Fruit fly (Drosophila melanogaster): ENCODE results near the gene Bx42.

The Bx42 gene

DNA sequence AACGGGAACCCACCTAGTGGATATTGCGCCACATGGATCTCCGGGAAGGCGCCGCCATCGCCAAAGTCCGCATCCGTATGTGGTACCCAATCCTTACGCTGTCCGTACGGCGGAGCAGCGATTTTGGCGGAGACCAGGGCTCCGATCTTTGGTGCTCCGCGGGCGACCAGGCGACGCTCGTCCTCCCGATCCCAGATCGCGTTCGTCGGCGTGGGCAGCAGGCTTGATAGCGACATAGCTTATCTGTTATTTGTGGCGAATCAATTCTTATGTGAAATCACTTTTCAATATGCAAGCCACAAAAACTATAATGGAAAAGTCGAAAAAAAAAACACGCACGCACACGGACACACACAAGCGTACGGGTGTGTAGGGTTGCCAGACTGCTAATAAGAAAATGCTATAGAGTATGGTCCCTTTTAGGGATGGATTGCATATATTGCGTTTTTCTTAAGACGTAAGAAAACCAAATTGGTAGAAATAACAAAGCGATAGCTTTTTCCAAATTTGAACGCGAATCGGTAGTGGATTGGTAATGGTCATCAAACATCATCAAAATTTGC lies at the start of gene Bx42:
Gene Bx42, minus strand, starts transcription at position 393 of the 563 bp plus-strand sequence.
- no peak for TF ChIP-seq noc (tag; optimal IDR thresholded peaks at IDR 0.05)

DNA sequence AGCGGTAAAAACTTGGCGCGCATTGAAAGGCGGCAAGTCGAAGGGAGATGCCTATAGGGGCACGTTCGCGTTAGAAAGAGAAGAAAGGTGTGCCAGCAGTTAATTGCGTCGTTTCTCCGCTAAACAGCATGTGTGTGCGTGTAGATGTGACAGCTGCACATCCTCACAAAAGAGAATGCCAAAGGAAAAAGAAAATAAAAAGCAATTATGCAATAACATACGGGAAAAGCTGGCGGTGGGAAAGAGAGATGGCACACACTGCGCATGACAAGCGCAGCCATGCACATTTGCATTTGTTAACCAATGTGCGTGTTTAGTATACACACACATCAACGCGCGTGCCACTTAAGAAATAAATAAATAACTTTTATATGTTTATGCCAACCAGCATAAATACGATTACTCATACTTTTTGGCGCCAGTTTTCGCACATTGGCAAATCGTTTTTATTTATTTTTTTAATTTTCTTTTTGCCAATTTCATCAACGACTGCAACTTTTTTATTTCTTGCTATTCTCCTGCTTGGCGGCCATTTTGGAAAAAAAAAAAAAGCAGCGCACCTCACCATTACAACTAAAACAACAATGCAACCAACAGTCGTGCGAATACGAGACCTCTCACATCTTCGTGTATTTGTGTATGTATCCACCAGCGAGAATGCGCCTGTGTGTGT lies 49.4 kb upstream of the Bx42 start:
- no peak for TF ChIP-seq noc (tag; optimal IDR thresholded peaks at IDR 0.05)

DNA sequence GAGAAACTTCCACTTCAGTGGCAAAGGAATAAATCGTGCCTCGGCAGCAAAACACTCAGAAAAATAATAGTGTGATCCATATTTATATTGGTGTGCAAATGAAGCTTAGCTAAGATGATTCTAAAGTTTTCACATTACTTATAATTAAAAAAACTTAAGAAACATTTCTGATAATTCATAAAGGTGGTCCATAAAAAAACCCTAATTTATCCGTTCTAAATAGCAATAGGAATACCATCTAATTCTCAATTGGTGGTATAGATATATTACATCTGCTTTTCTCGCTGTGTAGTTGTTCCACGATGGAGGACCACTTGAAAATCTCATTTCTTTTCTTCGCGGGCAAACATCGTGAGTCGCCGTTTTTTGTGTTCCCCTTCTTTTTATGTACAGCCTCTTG lies 48.7 kb upstream of the Bx42 start:
- TF ChIP-seq noc (tag; optimal IDR thresholded peaks at IDR 0.05): peak; percentile 26

DNA sequence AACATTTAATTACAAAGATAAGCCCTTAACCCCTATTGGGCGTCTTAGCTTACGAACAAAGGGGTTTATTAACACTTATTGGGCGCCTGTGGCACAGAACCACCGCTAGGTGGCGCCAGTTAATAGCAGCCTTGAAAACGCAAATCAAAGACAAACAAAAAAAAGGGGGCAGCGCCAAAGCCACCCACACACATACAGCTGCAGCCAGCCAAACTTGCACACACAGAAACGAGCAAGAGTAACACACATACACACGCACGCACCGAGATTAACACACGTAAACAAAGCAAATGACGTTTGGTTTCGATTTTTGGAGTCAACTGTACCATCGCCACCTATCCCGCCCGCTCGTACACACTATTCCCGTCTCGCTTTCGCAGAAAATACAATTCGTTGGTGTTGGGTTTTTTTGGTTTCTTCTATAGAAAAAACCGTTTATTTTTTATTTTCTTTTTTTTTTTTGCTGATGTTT lies 45.8 kb upstream of the Bx42 start:
- peak; percentile 51 for TF ChIP-seq noc (tag; optimal IDR thresholded peaks at IDR 0.05)

DNA sequence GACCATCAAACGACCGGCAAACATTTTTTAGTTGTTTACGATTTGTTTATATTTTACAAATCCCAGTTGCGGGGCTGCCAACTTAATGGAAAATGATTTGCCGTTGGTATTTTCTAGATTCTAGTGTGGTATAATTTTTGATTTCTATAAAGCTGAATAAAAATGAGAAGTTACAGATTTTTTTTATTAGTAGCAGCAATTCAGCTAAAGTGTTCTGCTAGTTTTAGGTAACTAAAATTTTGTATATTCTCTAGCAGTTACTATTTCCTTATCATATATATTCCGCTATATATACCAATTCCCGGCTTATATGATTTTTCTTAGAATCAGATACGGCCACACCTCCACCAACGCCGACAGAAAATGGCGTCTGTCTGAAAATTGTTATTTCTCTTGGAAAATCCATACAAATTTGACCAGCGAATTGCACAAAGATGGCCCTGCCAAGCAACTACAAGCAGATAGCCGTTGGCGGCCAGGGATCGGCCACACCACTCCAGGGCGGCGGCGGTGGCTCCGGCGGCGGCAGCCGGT lies 42.7 kb upstream of the Bx42 start, which contains the start of the genes fh and Bap111:
Gene fh, minus strand, starts transcription at position 83 of the 534 bp plus-strand sequence.
Gene Bap111, plus strand, starts transcription at position 321 of the 534 bp plus-strand sequence.
- no peak for TF ChIP-seq noc (tag; optimal IDR thresholded peaks at IDR 0.05)

DNA sequence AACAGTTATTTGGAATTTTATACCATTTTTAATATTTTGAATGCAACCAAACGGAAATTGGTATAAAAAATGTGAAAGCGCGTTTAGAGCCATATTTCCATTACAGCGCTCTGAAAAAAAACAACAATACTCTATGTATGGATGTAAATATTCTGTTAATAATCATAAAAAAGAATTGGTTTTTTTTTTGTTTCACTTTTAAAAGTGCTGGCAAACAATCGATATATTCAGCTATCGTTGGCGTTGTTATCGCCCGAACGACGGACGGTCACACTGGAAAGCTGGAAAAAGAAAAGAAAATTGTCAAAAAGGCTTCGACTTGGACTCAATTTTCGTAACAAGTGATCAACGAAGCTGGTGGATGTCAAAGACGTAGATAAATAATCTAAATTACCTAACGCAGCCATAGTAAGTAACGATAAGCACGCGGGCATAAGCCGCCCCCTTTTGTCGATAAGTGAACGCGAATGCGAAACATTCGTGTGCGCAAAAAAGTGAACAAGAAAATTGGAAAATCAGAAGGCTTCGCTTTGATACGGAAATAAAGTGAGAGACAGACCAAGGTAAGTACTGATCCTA lies 35.9 kb upstream of the Bx42 start, which contains the start of gene CG7065:
Gene CG7065, plus strand, starts transcription at position 270 of the 579 bp plus-strand sequence.
- TF ChIP-seq noc (tag; optimal IDR thresholded peaks at IDR 0.05): no peak

DNA sequence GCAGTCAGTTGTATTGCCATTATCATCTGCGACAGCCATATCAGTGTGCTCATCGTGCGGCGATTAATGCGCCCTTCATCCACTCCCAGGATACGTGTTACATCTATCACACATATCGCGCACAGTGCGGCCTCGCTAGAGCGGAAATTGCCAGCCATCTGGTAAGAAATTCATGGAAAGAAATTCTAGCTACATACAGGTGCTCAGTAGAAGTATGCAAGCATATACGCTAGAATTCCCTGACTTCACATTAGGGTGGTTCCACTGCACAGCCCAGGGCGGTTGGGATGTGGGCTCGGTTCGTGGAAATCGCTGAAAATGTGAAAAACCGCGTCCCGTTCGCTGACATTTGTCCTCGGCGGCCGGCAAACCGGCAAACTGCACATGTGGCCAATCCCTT lies 34.8 kb upstream of the Bx42 start:
- no peak for TF ChIP-seq noc (tag; optimal IDR thresholded peaks at IDR 0.05)

DNA sequence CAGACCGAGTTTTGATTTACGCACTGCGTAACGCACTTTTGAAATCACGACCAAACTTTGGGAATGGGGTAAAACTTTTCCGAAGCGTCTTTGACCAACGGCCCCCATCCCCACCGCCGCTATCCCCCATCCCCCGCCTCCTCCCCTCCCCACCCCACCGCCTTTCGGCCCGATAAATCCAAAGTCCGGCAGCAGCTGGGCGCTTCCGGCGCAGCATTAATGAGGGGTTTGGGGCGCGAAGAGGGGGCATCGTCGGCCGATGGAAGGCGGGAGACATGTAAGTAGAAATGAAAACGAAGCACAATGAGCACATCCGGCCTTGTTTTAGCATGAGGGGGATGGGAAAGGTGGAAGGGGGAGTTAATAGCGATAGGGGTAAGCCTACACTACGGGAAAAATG lies 32.7 kb upstream of the Bx42 start:
- no peak for TF ChIP-seq noc (tag; optimal IDR thresholded peaks at IDR 0.05)

DNA sequence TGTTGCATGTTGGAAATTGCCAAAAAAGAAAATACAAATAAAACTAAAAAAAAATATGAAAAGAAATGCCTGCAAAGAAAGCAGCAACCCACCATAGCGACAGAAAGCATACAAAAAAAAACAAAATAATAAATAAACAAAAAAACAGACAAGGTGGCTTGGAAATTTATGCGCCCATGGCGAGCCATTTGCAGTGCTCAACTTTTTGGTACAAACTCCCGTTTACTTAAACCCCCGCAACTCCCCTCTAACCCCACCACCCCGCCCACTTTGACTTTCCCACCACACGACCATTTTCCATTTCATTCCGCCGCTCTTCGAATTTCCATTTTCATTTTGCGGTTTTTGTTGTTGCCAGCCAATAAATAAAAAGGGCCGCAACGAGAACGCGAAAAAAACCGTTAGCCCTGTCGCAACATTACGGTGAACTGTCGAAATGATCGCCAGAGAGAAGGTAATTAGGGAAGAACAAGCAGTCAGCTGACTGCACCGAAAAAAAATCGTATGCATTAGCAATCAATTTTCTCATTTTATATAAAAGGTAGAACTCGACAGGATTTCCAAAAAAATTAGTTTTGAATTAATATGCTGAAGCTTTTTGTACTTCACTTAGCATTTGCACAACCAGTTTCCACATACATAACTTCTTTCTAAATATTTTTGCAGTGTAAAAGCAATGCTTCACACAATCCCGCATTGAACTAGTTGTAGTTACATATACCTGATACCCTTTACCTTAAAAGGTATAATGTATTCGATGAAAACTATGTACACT lies 30.6 kb upstream of the Bx42 start:
- TF ChIP-seq noc (tag; optimal IDR thresholded peaks at IDR 0.05): no peak

DNA sequence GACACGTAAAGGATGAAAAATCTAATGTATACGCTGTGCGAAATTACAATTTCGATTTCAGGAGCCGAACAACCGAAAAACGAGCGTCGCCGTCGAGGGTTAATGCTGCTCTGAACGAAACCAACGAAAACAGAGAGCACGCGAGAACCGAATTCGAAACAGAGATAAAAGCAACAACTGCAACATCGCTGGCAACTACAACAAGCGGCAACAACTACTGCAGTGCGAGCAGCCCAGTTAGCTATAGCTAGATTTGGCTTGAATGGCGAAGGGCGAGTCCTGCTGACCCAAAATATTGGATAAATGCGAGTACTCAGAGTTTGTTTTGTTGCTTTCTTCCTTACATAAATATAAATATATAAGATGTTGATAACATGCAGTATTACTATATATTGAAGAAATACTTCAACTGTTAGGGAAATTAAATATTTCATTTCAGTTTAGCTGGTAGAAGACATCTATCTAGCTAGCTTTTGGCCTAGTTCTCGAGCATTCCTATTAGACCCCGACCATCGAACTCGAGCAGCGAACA lies 28.6 kb upstream of the Bx42 start, which contains the start of gene fend:
Gene fend, minus strand, starts transcription at position 178 of the 532 bp plus-strand sequence.
- TF ChIP-seq noc (tag; optimal IDR thresholded peaks at IDR 0.05): no peak

DNA sequence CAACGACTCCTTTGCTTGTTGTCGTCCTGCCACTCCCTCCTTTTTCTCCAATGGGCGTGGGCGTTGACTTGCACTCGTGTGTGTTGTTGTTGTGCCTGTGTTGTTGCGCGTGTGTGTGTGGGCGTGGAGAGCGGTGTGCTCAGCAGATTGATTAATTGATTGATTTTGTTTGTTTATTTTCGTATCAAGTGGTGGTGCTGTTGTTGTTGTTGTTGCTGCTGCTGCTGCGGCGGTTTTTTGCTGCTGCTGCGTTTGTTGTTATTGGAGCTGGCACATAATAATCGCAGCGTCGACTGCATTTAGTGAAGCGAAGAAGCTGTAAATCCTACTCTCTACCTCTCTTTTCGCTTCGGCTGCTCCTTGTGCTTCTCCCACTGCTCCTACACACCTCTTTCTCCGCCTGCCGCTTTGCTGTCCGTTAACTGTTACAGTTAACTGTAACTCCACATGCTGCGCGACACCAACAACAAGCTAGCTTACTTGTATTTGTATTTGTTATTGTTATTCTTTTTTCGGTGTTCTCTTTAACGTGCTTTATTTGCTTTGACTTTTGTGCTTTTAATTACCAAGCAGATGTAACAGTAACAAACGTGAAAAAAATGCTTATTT lies 27.9 kb upstream of the Bx42 start:
- TF ChIP-seq noc (tag; optimal IDR thresholded peaks at IDR 0.05): no peak

DNA sequence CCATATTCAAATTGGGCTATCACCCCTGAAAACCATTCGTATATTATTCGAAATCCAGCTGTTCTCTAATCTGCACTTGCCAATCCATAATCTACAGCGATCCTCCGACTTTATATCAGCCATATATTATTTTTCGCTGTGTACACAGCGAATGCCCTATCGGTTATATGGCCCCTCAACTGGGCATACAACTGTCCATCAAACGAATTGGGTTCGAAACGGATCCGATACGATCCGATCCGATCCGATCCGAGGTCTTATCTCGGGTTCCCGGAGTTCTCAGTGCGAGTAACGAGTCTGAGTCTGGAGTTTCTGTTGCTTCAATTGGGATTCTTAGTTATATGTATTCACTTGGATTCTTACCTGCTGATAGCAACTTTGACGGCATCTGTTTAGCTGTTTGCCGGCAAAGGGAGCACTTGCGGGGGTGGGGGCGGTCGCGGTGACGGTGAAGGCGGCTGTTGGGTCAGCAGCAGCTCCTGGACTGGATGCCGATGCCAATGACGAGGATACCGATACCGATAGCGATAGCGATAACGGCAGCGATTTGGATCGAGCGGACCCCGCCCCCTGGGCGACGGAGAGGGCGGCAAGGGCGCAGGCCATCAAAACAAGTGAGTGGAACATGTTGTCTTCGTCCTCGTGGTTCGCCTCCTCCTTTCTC lies 27.3 kb upstream of the Bx42 start:
- TF ChIP-seq noc (tag; optimal IDR thresholded peaks at IDR 0.05): no peak

DNA sequence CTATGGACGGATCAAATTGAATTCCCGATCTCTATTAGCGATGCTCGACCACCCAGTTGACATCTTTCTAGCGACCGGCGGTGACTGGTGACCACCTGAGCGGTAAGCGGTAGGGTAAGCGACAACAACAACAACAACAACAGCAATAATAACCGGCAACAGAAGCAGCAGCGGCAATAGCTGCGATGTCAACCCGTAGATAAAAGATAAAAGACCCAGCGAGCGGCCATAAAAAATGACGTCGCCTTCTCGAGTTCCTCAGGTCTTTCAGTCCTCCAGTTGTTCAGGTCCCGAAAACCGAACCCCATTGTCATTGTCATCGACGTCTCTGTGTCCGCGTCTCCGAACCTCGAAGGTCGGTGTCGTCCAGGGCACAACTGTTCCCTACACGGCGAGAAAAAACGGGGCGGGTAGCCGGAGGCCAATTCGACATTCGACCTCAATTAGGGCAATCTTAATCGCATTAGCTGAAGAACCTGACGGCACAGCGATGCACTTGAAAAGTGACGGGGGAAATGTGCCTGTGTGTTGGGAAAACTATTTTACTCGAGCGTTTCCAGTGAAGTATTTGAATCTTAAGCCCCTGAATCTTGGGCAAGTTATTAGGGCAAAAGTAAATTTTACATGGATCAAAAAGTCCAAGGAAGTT lies 26.3 kb upstream of the Bx42 start:
- TF ChIP-seq noc (tag; optimal IDR thresholded peaks at IDR 0.05): no peak

DNA sequence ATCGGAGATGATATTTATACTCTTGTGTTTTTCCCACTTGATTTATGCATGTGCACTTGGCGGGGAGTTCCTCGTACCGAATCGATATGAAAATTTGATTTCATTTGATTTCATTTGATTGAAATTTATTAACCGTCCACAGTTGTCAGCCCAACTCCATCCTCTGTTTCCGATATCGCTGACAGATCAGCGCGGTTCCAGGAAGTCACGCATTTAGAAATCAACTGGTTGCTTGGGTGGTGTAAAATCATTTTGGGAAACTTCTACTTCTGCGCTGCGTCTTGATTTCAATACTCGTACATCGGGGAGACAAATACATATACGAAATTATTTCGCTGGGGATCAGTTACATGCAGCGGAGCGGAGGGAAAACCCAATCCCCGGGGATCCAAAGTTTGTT lies 25.1 kb upstream of the Bx42 start:
- TF ChIP-seq noc (tag; optimal IDR thresholded peaks at IDR 0.05): no peak
